Worm (Caenorhabditis elegans) whole organism, young adult: Measurements from ENCODE around the gene unc-32.

Experiments
- C17E4.6 ChIP-seq: fragments of 200-800 bp; sonication (Bioruptor generic); IDR thresholded peaks from 2 replicates; pipeline ENCODE4 v1.3.6; 2022; ENCODE audit warnings: missing genetic modification reagents, missing genetic modification characterization, missing compliant biosample characterization
- F22D6.2 ChIP-seq: sonication (generic microtip); optimal IDR thresholded peaks from 2 replicates; lab custom pipeline; 2016; ENCODE audit warnings: mild to moderate bottlenecking, missing genetic modification characterization, missing compliant biosample characterization
- F39B2.1 ChIP-seq: fragments of 200-800 bp; sonication (Bioruptor generic); IDR thresholded peaks from 2 replicates; pipeline ENCODE4 v1.3.6; 2022; ENCODE audit warnings: missing genetic modification reagents, missing genetic modification characterization, missing compliant biosample characterization
- F52B5.7 ChIP-seq: sonication (generic microtip); optimal IDR thresholded peaks from 2 replicates; lab custom pipeline; 2016; ENCODE audit warnings: mild to moderate bottlenecking, missing genetic modification characterization, missing compliant biosample characterization
- F55B11.4 ChIP-seq: sonication (generic microtip); optimal IDR thresholded peaks from 2 replicates; lab custom pipeline; 2016; ENCODE audit warnings: missing compliant biosample characterization, missing genetic modification characterization, borderline replicate concordance; ENCODE audit not compliant: insufficient read depth
- K11D2.4 ChIP-seq: fragments of 200-800 bp; sonication (Bioruptor generic); IDR thresholded peaks from 2 replicates; pipeline ENCODE4 v1.3.6; 2022; ENCODE audit warnings: missing genetic modification reagents, missing genetic modification characterization, missing compliant biosample characterization
- T07F8.4 ChIP-seq: sonication (generic microtip); optimal IDR thresholded peaks from 2 replicates; lab custom pipeline; 2016; ENCODE audit warnings: mild to moderate bottlenecking, missing genetic modification characterization, moderate library complexity, missing compliant biosample characterization
- T26A5.8 ChIP-seq: sonication (generic microtip); optimal IDR thresholded peaks from 2 replicates; lab custom pipeline; 2016; ENCODE audit warnings: missing genetic modification characterization, missing compliant biosample characterization
- Y56A3A.18 ChIP-seq: fragments of 200-800 bp; sonication (Bioruptor generic); IDR thresholded peaks from 2 replicates; pipeline ENCODE4 v1.3.6; 2022; ENCODE audit warnings: missing genetic modification reagents, missing genetic modification characterization, missing compliant biosample characterization
- ZK185.1 ChIP-seq: sonication (generic microtip); optimal IDR thresholded peaks from 2 replicates; lab custom pipeline; 2016; ENCODE audit warnings: mild to moderate bottlenecking, missing genetic modification characterization, missing compliant biosample characterization; ENCODE audit not compliant: poor library complexity, severe bottlenecking
- atf-7 ChIP-seq: sonication (generic microtip); optimal IDR thresholded peaks from 2 replicates; lab custom pipeline; 2017; ENCODE audit warnings: mild to moderate bottlenecking, missing genetic modification characterization, missing compliant biosample characterization
- bed-1 ChIP-seq: fragments of 200-800 bp; sonication (Bioruptor generic); IDR thresholded peaks from 2 replicates; pipeline ENCODE4 v1.3.6; 2022; ENCODE audit warnings: missing genetic modification reagents, missing genetic modification characterization, missing compliant biosample characterization
- bed-2 ChIP-seq: fragments of 200-800 bp; sonication (Bioruptor generic); IDR thresholded peaks from 2 replicates; pipeline ENCODE4 v1.3.6; 2022; ENCODE audit warnings: missing genetic modification reagents, missing genetic modification characterization, missing compliant biosample characterization
- ccch-3 ChIP-seq: fragments of 200-800 bp; sonication (Bioruptor generic); optimal IDR thresholded peaks from 2 replicates; lab custom pipeline; 2018; ENCODE audit warnings: mild to moderate bottlenecking, missing genetic modification characterization, missing compliant biosample characterization
- ceh-100 ChIP-seq: fragments of 200-800 bp; sonication (Bioruptor generic); IDR thresholded peaks from 2 replicates; pipeline ENCODE4 v1.3.6; 2022; ENCODE audit warnings: missing genetic modification reagents, missing genetic modification characterization, missing compliant biosample characterization
- ceh-40 ChIP-seq: fragments of 200-800 bp; sonication (Bioruptor generic); IDR thresholded peaks from 2 replicates; pipeline ENCODE4 v1.3.6; 2022; ENCODE audit warnings: missing genetic modification characterization, missing compliant biosample characterization
- ceh-91 ChIP-seq: fragments of 200-800 bp; sonication (Bioruptor generic); IDR thresholded peaks from 2 replicates; pipeline ENCODE4 v1.3.6; 2022; ENCODE audit warnings: missing genetic modification reagents, missing genetic modification characterization, missing compliant biosample characterization
- efl-1 ChIP-seq: fragments of 150-350 bp; optimal IDR thresholded peaks from 2 replicates; lab custom pipeline; 2014; ENCODE audit warnings: missing biosample characterization, missing genetic modification reagents, missing genetic modification characterization
- egl-18 ChIP-seq: fragments of 200-800 bp; sonication (Bioruptor generic); IDR thresholded peaks from 2 replicates; pipeline ENCODE4 v1.3.6; 2022; ENCODE audit warnings: missing genetic modification reagents, missing genetic modification characterization, missing compliant biosample characterization
- ekl-4 ChIP-seq: fragments of 200-800 bp; sonication (Bioruptor generic); IDR thresholded peaks from 2 replicates; pipeline ENCODE4 v1.3.6; 2022; ENCODE audit warnings: missing genetic modification reagents, missing genetic modification characterization, missing compliant biosample characterization
- him-1 ChIP-seq: sonication (generic microtip); optimal IDR thresholded peaks from 2 replicates; lab custom pipeline; 2016; ENCODE audit warnings: missing genotype, missing genetic modification reagents, missing genetic modification characterization, missing compliant biosample characterization
- hrde-1 ChIP-seq: sonication (generic microtip); optimal IDR thresholded peaks from 2 replicates; lab custom pipeline; 2016; ENCODE audit warnings: missing genetic modification characterization, mild to moderate bottlenecking, missing compliant biosample characterization, moderate library complexity, missing genotype, missing genetic modification reagents, borderline replicate concordance
- let-526 ChIP-seq: fragments of 200-800 bp; sonication (Bioruptor generic); IDR thresholded peaks from 2 replicates; pipeline ENCODE4 v1.3.6; 2022; ENCODE audit warnings: missing genetic modification reagents, missing genetic modification characterization, missing compliant biosample characterization
- lin-40 ChIP-seq: sonication (generic microtip); optimal IDR thresholded peaks from 2 replicates; lab custom pipeline; 2016; ENCODE audit warnings: missing genetic modification characterization, mild to moderate bottlenecking, missing compliant biosample characterization, missing genotype, missing genetic modification reagents
- madf-10 ChIP-seq: sonication (generic microtip); optimal IDR thresholded peaks from 2 replicates; lab custom pipeline; 2016; ENCODE audit warnings: mild to moderate bottlenecking, missing genetic modification characterization, missing compliant biosample characterization
- nfya-1 ChIP-seq: sonication (generic microtip); optimal IDR thresholded peaks from 2 replicates; lab custom pipeline; 2017; ENCODE audit warnings: antibody characterized with exemption, missing compliant biosample characterization, missing genetic modification characterization, borderline replicate concordance; ENCODE audit not compliant: insufficient read depth
- nfya-2 ChIP-seq: fragments of 200-800 bp; sonication (Bioruptor generic); IDR thresholded peaks from 2 replicates; pipeline ENCODE4 v1.3.6; 2022; ENCODE audit warnings: missing genetic modification reagents, missing genetic modification characterization, missing compliant biosample characterization
- nfyb-1 ChIP-seq: fragments of 200-800 bp; sonication (Bioruptor generic); IDR thresholded peaks from 2 replicates; pipeline ENCODE4 v1.3.6; 2022; ENCODE audit warnings: missing genetic modification reagents, missing genetic modification characterization, missing compliant biosample characterization
- nhr-27 ChIP-seq: fragments of 200-800 bp; sonication (Bioruptor generic); optimal IDR thresholded peaks from 2 replicates; lab custom pipeline; 2018; ENCODE audit warnings: mild to moderate bottlenecking, missing genetic modification characterization, moderate library complexity, missing compliant biosample characterization
- pbrm-1 ChIP-seq: fragments of 200-800 bp; sonication (Bioruptor generic); IDR thresholded peaks from 2 replicates; pipeline ENCODE4 v1.3.6; 2022; ENCODE audit warnings: missing genetic modification reagents, missing genetic modification characterization, missing compliant biosample characterization
- rcor-1 ChIP-seq: fragments of 200-800 bp; sonication (Bioruptor generic); IDR thresholded peaks from 2 replicates; pipeline ENCODE4 v1.3.6; 2022; ENCODE audit warnings: missing genetic modification reagents, missing genetic modification characterization, missing compliant biosample characterization
- rec-8 ChIP-seq, 2 experiments: sonication (generic microtip); optimal IDR thresholded peaks; 2 replicates each; lab custom pipeline; 2016; ENCODE audit warnings: mild to moderate bottlenecking in 2 of 2, missing genetic modification characterization in 2 of 2, missing genetic modification reagents in 2 of 2, missing genotype in 2 of 2, missing biosample characterization in 1 of 2, missing compliant biosample characterization in 1 of 2, moderate library complexity in 1 of 2
- rpc-1 ChIP-seq, 2 experiments: fragments of 150-350 bp in 1 of 2; sonication (generic microtip) in 1 of 2; optimal IDR thresholded peaks; 2 replicates each; lab custom pipeline; 2014 to 2018; ENCODE audit warnings: missing biosample characterization in 1 of 2, missing genetic modification characterization in 1 of 2, missing genetic modification reagents in 1 of 2, missing genotype in 1 of 2
- sea-2 ChIP-seq: fragments of 200-800 bp; sonication (Bioruptor generic); IDR thresholded peaks from 2 replicates; pipeline ENCODE4 v1.3.6; 2022; ENCODE audit warnings: missing genetic modification characterization, missing compliant biosample characterization
- snpc-1.1 ChIP-seq: sonication (generic microtip); optimal IDR thresholded peaks from 2 replicates; lab custom pipeline; 2017; ENCODE audit warnings: missing genetic modification characterization, mild to moderate bottlenecking, missing compliant biosample characterization, antibody characterized with exemption, moderate library complexity, missing genotype, missing genetic modification reagents; ENCODE audit not compliant: insufficient read depth
- snpc-1.3 ChIP-seq: sonication (generic microtip); optimal IDR thresholded peaks from 2 replicates; lab custom pipeline; 2017; ENCODE audit warnings: missing genetic modification characterization, mild to moderate bottlenecking, missing compliant biosample characterization, antibody characterized with exemption, moderate library complexity, missing genotype, missing genetic modification reagents; ENCODE audit not compliant: insufficient read depth
- snpc-4 ChIP-seq, 5 experiments: fragments of 150-350 bp in 1 of 5; sonication (generic microtip) in 4 of 5; optimal IDR thresholded peaks; 2 replicates each; lab custom pipeline; 2014 to 2018; ENCODE audit warnings: missing genetic modification characterization in 5 of 5, missing biosample characterization in 3 of 5, antibody characterized with exemption in 2 of 5, mild to moderate bottlenecking in 2 of 5, missing compliant biosample characterization in 2 of 5, missing genotype in 2 of 5, moderate library complexity in 2 of 5, missing genetic modification reagents in 1 of 5
- somi-1 ChIP-seq: fragments of 200-800 bp; sonication (Bioruptor generic); optimal IDR thresholded peaks from 2 replicates; lab custom pipeline; 2018; ENCODE audit warnings: mild to moderate bottlenecking, missing genetic modification characterization, missing compliant biosample characterization
- tbp1 ChIP-seq: fragments of 200-800 bp; sonication (Bioruptor generic); optimal IDR thresholded peaks from 2 replicates; lab custom pipeline; 2018; ENCODE audit warnings: mild to moderate bottlenecking, missing genetic modification characterization, missing compliant biosample characterization
- tlf-1 ChIP-seq: fragments of 200-800 bp; sonication (Bioruptor generic); optimal IDR thresholded peaks from 2 replicates; lab custom pipeline; 2018; ENCODE audit warnings: mild to moderate bottlenecking, missing genetic modification characterization, missing compliant biosample characterization
- unc-62 ChIP-seq: fragments of 150-350 bp; optimal IDR thresholded peaks from 2 replicates; lab custom pipeline; 2014; ENCODE audit warnings: missing biosample characterization, missing genetic modification reagents, missing genetic modification characterization
- zfh-2 ChIP-seq: fragments of 200-800 bp; sonication (Bioruptor generic); conservative IDR thresholded peaks from 2 replicates; pipeline ENCODE4 v1.3.6; 2022; ENCODE audit warnings: missing genetic modification reagents, missing genetic modification characterization, missing compliant biosample characterization
- ztf-18 ChIP-seq: sonication (generic microtip); optimal IDR thresholded peaks from 2 replicates; lab custom pipeline; 2016; ENCODE audit warnings: missing genotype, mild to moderate bottlenecking, missing genetic modification characterization, missing compliant biosample characterization
- ztf-22 ChIP-seq: fragments of 200-800 bp; sonication (Bioruptor generic); optimal IDR thresholded peaks from 2 replicates; lab custom pipeline; 2018; ENCODE audit warnings: mild to moderate bottlenecking, missing genetic modification characterization, moderate library complexity, missing compliant biosample characterization
- ztf-26 ChIP-seq: sonication (generic microtip); optimal IDR thresholded peaks from 2 replicates; lab custom pipeline; 2017; ENCODE audit warnings: missing genetic modification characterization, missing compliant biosample characterization

Gene unc-32

DNA sequence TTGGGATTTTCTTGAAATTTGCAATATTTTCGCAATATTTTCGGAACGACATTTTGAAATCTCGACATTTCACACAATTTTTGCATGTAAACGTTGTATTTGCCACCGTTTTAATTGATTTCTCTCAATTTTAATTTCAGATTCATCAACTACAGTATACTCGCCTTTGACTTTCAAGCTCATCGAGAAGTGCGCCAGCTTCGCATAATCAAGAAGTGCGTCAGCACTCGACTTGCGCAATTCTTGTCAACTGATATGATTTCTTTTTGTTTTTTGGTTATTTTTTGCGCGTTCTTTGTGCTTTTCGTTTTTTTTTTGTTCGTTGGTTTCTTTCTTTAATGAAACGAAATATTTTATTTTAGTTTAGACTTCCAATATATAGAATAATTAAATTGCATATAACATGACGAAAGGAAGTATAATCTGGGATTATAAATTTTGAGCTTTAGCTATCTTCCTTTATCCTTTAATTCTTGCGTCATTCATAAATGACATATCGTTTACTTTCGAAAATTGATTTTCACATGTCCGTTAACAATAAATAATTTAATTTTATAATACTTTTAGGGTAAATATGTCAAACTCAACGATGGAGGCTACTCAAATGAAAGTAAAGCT, 18.1 kb upstream of the unc-32 start, which contains the start of gene famh-136 (continued):
- TF ChIP-seq F22D6.2 (tag; lab: Kevin White, UChicago) (peak; percentile 67), rcor-1 (peak; percentile 72), madf-10 (peak; percentile 54), ztf-18 (tag; lab: Kevin White, UChicago) (peak; percentile 99), somi-1 (GFP tag; lab: Kevin White, UChicago) (peak; percentile 66), unc-62 (GFP tag; lab: Kevin White, UChicago) (no peak), Y56A3A.18 (peak; percentile 30; the same call in 1 of the 2 replicates), nfyb-1 (GFP tag; lab: Robert Waterston, UW) (peak; percentile 80), F52B5.7 (tag; lab: Kevin White, UChicago) (no peak), C17E4.6 (GFP tag; lab: Robert Waterston, UW) (0 out of 2 replicates have a peak, but pooled peaks have one; percentile 26), rpc-1 (optimal IDR thresholded peaks at IDR 0.05; lab: Kevin White, UChicago) (no peak), rpc-1 (tag; optimal IDR thresholded peaks at IDR 0.05; lab: Kevin White, UChicago) (no peak), zfh-2 (GFP tag; lab: Robert Waterston, UW) (no peak), ceh-100 (GFP tag; lab: Robert Waterston, UW) (peak; percentile 49; the same call in 1 of the 2 replicates), egl-18 (GFP tag; lab: Robert Waterston, UW) (no peak), atf-7 (tag; lab: Kevin White, UChicago) (peak; percentile 31), efl-1 (GFP tag; lab: Kevin White, UChicago) (peak; percentile 62), K11D2.4 (GFP tag; lab: Robert Waterston, UW) (peak; percentile 87), ztf-26 (tag; lab: Kevin White, UChicago) (peak; percentile 79), snpc-1.3 (tag; lab: Kevin White, UChicago) (peak; percentile 27), T07F8.4 (peak; percentile 5), him-1 (tag; lab: Kevin White, UChicago) (peak; percentile 12), ceh-40 (GFP tag; lab: Robert Waterston, UW) (no peak), snpc-4 (GFP tag; optimal IDR thresholded peaks at IDR 0.05; lab: Kevin White, UChicago) (peak; percentile 53), snpc-4 (tag; optimal IDR thresholded peaks at IDR 0.05; lab: Kevin White, UChicago) (peak; percentile 50 to 74 (median 64)), ceh-91 (GFP tag; lab: Robert Waterston, UW) (peak; percentile 25; the same call in 1 of the 2 replicates), sea-2 (GFP tag; lab: Robert Waterston, UW) (no peak), tbp1 (GFP tag; lab: Kevin White, UChicago) (peak; percentile 66), T26A5.8 (tag; lab: Kevin White, UChicago) (no peak), bed-1 (no peak), let-526 (GFP tag; lab: Robert Waterston, UW) (no peak), tlf-1 (GFP tag; lab: Kevin White, UChicago) (peak; percentile 77), ekl-4 (GFP tag; lab: Robert Waterston, UW) (peak; percentile 67; the same call in 1 of the 2 replicates), ZK185.1 (tag; lab: Kevin White, UChicago) (peak; percentile 46), pbrm-1 (GFP tag; lab: Robert Waterston, UW) (peak; percentile 87; the same call in 1 of the 2 replicates), snpc-1.1 (tag; lab: Kevin White, UChicago) (peak; percentile 51), bed-2 (GFP tag; lab: Robert Waterston, UW) (no peak), lin-40 (peak; percentile 90), ccch-3 (GFP tag; lab: Kevin White, UChicago) (no peak), F55B11.4 (tag; lab: Kevin White, UChicago) (no peak), rec-8 (tag; optimal IDR thresholded peaks at IDR 0.05; lab: Kevin White, UChicago) (no peak), F39B2.1 (GFP tag; lab: Robert Waterston, UW) (peak; percentile 55; the same call in 1 of the 2 replicates), nhr-27 (tag; lab: Kevin White, UChicago) (no peak), nfya-1 (no peak), hrde-1 (no peak), nfya-2 (GFP tag; lab: Robert Waterston, UW) (no peak), ztf-22 (no peak)
